Fruit fly (Drosophila melanogaster) whole organism, adult: Measurements from ENCODE around the gene RpS14b.

Experiments used
- CG1620 ChIP-seq: fragments of 200-800 bp; sonication (Bioruptor generic); optimal IDR thresholded peaks from 2 replicates; lab custom pipeline; 2016; ENCODE audit warnings: missing biosample characterization, missing genetic modification characterization
- Crg-1 ChIP-seq: fragments of 200-800 bp; sonication (Bioruptor generic); optimal IDR thresholded peaks from 2 replicates; lab custom pipeline; 2016; ENCODE audit warnings: missing biosample characterization, missing genetic modification characterization

dm6 chrX:7980786-7981185, 46.1 kb downstream of the RpS14b start:
- TF ChIP-seq CG1620 (GFP tag; lab: Kevin White, UChicago) (no peak), Crg-1 (GFP tag; lab: Kevin White, UChicago) (no peak)
